Worm (Caenorhabditis elegans) whole organism, L4/young adult: Measurements from ENCODE around the gene sru-38.

ENCODE experiments used
- W03F9.2 ChIP-seq: fragments of 150-350 bp; optimal IDR thresholded peaks from 2 replicates; lab custom pipeline; 2014; ENCODE audit warnings: missing biosample characterization, missing genetic modification characterization
- dao-5 ChIP-seq: sonication (generic microtip); optimal IDR thresholded peaks from 2 replicates; lab custom pipeline; 2016; ENCODE audit warnings: missing genotype, missing genetic modification characterization, moderate library complexity, missing compliant biosample characterization
- him-1 ChIP-seq: sonication (generic microtip); optimal IDR thresholded peaks from 2 replicates; lab custom pipeline; 2016; ENCODE audit warnings: missing genotype, missing genetic modification reagents, missing genetic modification characterization, missing compliant biosample characterization

The sru-38 gene

DNA sequence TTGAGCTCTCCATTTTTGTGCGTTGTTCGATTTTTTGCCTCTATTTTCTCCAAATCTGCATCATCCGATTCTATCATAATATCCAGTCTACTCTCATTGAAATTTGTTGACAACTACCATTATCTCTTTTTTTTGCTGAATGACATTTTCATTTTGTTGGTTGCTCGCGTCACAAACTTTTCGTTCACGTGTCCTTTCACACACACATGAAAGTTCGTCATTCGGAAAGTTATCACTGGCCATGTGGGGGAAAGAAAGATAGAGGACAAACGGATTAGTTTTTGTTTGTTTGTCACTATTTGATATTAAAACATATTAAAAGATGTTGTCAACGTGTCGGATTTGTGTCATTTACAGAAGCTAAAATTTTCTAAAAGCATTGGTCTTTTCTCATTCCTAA, 40.8 kb downstream of the sru-38 start:
- TF ChIP-seq W03F9.2 (tag; lab: Kevin White, UChicago) (no peak), dao-5 (tag; lab: Kevin White, UChicago) (no peak), him-1 (tag; lab: Kevin White, UChicago) (no peak)

DNA sequence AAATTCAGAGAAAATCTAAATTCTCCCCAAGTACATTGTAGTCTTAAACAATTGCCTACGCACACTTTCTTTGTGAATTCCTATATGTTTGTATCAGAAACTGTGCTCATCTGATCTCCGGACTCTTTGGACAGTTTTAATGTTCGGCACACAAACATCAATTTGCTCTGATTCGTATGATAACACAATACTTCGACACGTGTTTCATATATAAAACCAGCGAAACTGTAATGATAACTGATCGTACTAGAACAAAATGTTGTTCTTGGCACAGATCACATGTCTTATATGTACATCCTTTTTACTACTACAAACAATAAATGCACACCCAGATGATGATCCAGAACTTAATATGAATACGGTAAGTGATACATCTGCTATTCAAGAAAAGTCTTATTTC, 44.5 kb downstream of the sru-38 start, which contains the start of gene lipl-2:
TSS of gene lipl-2 (plus strand) at position 236 of the 400 bp plus-strand sequence.
- no peak for TF ChIP-seq dao-5 (tag; lab: Kevin White, UChicago)
- TF ChIP-seq W03F9.2 (tag; lab: Kevin White, UChicago) = no peak
- no peak for TF ChIP-seq him-1 (tag; lab: Kevin White, UChicago)

DNA sequence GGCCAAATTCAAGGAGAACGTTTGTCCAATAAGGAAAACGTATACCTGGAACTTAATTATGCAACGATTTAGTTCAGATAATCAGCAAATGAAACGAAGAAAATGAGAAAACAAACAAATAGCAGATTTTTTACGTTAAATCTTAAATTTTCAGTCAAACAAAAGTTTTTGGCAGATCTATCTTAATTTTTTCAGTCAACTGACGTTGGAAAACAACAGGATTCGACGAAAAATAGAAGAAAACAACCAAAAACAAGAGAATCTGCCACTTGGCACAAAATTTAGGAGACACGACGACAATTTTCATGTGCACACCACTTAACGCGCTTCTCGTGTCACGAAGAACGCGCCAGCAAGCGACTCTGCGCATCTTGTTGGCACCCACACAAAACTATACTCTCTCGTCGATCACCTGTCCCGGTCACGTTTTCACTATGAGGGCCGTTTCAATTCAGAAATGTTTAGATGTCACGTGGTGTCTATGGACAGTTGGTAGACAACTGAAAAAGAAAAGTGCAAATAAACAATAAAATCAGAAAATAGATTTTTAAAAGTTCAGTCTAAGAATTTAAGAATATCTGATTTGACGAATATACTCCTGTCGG, 46.1 kb downstream of the sru-38 start, which contains the start of gene ztf-7:
TSS of gene ztf-7 (minus strand) at position 51 of the 605 bp plus-strand sequence.
- peak; percentile 96 for TF ChIP-seq W03F9.2 (tag; lab: Kevin White, UChicago)
- peak; percentile 68 for TF ChIP-seq him-1 (tag; lab: Kevin White, UChicago)
- TF ChIP-seq dao-5 (tag; lab: Kevin White, UChicago) = no peak

DNA sequence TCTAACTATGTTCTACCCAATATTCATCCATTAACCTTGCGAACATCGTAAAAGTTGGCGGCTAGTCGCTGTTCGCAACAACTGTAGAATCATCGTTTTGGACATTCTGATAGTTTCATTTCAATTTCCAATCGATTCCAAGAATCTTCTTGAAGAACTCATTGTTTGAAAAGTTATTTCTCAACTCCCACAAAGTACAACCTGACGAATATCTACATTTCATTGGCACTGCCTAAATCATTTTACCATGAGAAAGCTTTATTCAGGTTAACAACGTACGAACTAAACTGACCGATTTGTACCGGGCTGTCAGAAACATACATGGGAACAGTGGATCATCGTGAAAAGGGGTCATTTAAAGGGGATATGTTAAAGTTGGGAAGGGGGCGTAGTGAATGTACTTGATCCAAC, 49.1 kb downstream of the sru-38 start, which contains the start of gene F46B6.6:
TSS of gene F46B6.6 (minus strand) at position 148 of the 411 bp plus-strand sequence.
- no peak for TF ChIP-seq dao-5 (tag; lab: Kevin White, UChicago)
- no peak for TF ChIP-seq W03F9.2 (tag; lab: Kevin White, UChicago)
